Worm (Caenorhabditis elegans) whole organism, mixed stage, embryonic: Measurements from ENCODE around the gene K08H10.6.

ENCODE experiments used
- M03D4.4 ChIP-seq: sonication (generic microtip); optimal IDR thresholded peaks from 2 replicates; lab custom pipeline; 2017; ENCODE audit warnings: mild to moderate bottlenecking, missing genetic modification characterization, missing compliant biosample characterization
- bed-3 ChIP-seq: fragments of 200-800 bp; sonication (Bioruptor generic); optimal IDR thresholded peaks from 3 replicates; lab custom pipeline; 2018; ENCODE audit warnings: mild to moderate bottlenecking, missing genetic modification characterization, moderate library complexity, missing compliant biosample characterization
- blmp-1 ChIP-seq: fragments of 150-350 bp; optimal IDR thresholded peaks from 2 replicates; lab custom pipeline; 2014; ENCODE audit warnings: missing biosample characterization, missing genetic modification characterization
- ceh-39 ChIP-seq: fragments of 150-350 bp; optimal IDR thresholded peaks from 2 replicates; lab custom pipeline; 2014; ENCODE audit warnings: missing biosample characterization, missing genetic modification characterization
- ceh-43 ChIP-seq: fragments of 200-800 bp; sonication (Bioruptor generic); optimal IDR thresholded peaks from 2 replicates; lab custom pipeline; 2018; ENCODE audit warnings: mild to moderate bottlenecking, missing genetic modification characterization, moderate library complexity, missing compliant biosample characterization
- ceh-83 ChIP-seq: fragments of 200-800 bp; sonication (Bioruptor generic); optimal IDR thresholded peaks from 2 replicates; lab custom pipeline; 2018; ENCODE audit warnings: mild to moderate bottlenecking, missing genetic modification characterization, missing compliant biosample characterization
- ces-1 ChIP-seq: fragments of 150-350 bp; optimal IDR thresholded peaks from 2 replicates; lab custom pipeline; 2014; ENCODE audit warnings: missing biosample characterization, missing genetic modification reagents, missing genetic modification characterization
- cnd-1 ChIP-seq: fragments of 200-800 bp; sonication (Bioruptor generic); optimal IDR thresholded peaks from 2 replicates; lab custom pipeline; 2018; ENCODE audit warnings: mild to moderate bottlenecking, missing genetic modification characterization, missing compliant biosample characterization
- elt-1 ChIP-seq: sonication (generic microtip); optimal IDR thresholded peaks from 2 replicates; lab custom pipeline; 2017; ENCODE audit warnings: missing genetic modification characterization, mild to moderate bottlenecking, missing compliant biosample characterization, antibody characterized with exemption, moderate library complexity, borderline replicate concordance; ENCODE audit not compliant: insufficient read depth
- elt-3 ChIP-seq: fragments of 150-350 bp; optimal IDR thresholded peaks from 2 replicates; lab custom pipeline; 2014; ENCODE audit warnings: missing biosample characterization, missing genetic modification characterization
- flh-1 ChIP-seq: fragments of 200-800 bp; sonication (Bioruptor generic); optimal IDR thresholded peaks from 2 replicates; lab custom pipeline; 2018; ENCODE audit warnings: mild to moderate bottlenecking, missing genetic modification characterization, moderate library complexity, missing compliant biosample characterization
- ham-2 ChIP-seq: fragments of 200-800 bp; sonication (Bioruptor generic); optimal IDR thresholded peaks from 2 replicates; lab custom pipeline; 2018; ENCODE audit warnings: mild to moderate bottlenecking, missing genetic modification characterization, missing compliant biosample characterization
- lin-13 ChIP-seq: fragments of 150-350 bp; optimal IDR thresholded peaks from 2 replicates; lab custom pipeline; 2014; ENCODE audit warnings: missing biosample characterization, missing genetic modification characterization
- lin-32 ChIP-seq: fragments of 200-800 bp; sonication (Bioruptor generic); optimal IDR thresholded peaks from 2 replicates; lab custom pipeline; 2018; ENCODE audit warnings: mild to moderate bottlenecking, missing genetic modification characterization, missing compliant biosample characterization
- lsy-2 ChIP-seq: fragments of 150-350 bp; optimal IDR thresholded peaks from 2 replicates; lab custom pipeline; 2014; ENCODE audit warnings: missing biosample characterization, missing genetic modification characterization
- mep-1 ChIP-seq: fragments of 150-350 bp; optimal IDR thresholded peaks from 2 replicates; lab custom pipeline; 2017; ENCODE audit warnings: missing biosample characterization, missing genetic modification reagents, missing genetic modification characterization, inconsistent platforms
- mls-2 ChIP-seq: sonication (generic microtip); optimal IDR thresholded peaks from 2 replicates; lab custom pipeline; 2016; ENCODE audit warnings: mild to moderate bottlenecking, missing genetic modification characterization, moderate library complexity, missing compliant biosample characterization
- nhr-12 ChIP-seq: fragments of 150-350 bp; optimal IDR thresholded peaks from 2 replicates; lab custom pipeline; 2014; ENCODE audit warnings: missing biosample characterization, missing genetic modification characterization
- nhr-2 ChIP-seq: fragments of 150-350 bp; optimal IDR thresholded peaks from 2 replicates; lab custom pipeline; 2014; ENCODE audit warnings: missing biosample characterization, missing genetic modification characterization
- nhr-237 ChIP-seq: fragments of 150-350 bp; optimal IDR thresholded peaks from 2 replicates; lab custom pipeline; 2014; ENCODE audit warnings: missing biosample characterization, missing genetic modification characterization
- nhr-28 ChIP-seq: fragments of 150-350 bp; optimal IDR thresholded peaks from 2 replicates; lab custom pipeline; 2014; ENCODE audit warnings: missing biosample characterization, missing genetic modification characterization
- pha-4 ChIP-seq: fragments of 150-350 bp; optimal IDR thresholded peaks from 2 replicates; lab custom pipeline; 2018; ENCODE audit warnings: missing biosample characterization, missing genetic modification reagents, missing genetic modification characterization
- sem-2 ChIP-seq: fragments of 200-800 bp; sonication (Bioruptor generic); optimal IDR thresholded peaks from 2 replicates; lab custom pipeline; 2018; ENCODE audit warnings: mild to moderate bottlenecking, missing genetic modification characterization, missing compliant biosample characterization
- sptf-1 ChIP-seq: sonication (generic microtip); optimal IDR thresholded peaks from 2 replicates; lab custom pipeline; 2017; ENCODE audit warnings: mild to moderate bottlenecking, missing genetic modification characterization, moderate library complexity, missing compliant biosample characterization
- unc-120 ChIP-seq: sonication (generic microtip); optimal IDR thresholded peaks from 2 replicates; lab custom pipeline; 2017; ENCODE audit warnings: missing genetic modification characterization, missing compliant biosample characterization; ENCODE audit not compliant: poor library complexity, severe bottlenecking
- unc-39 ChIP-seq: fragments of 150-350 bp; optimal IDR thresholded peaks from 2 replicates; lab custom pipeline; 2014; ENCODE audit warnings: missing biosample characterization, missing genetic modification characterization
- ztf-11 ChIP-seq: fragments of 150-350 bp; optimal IDR thresholded peaks from 2 replicates; lab custom pipeline; 2014; ENCODE audit warnings: missing biosample characterization, missing genetic modification characterization

K08H10.6 gene

DNA sequence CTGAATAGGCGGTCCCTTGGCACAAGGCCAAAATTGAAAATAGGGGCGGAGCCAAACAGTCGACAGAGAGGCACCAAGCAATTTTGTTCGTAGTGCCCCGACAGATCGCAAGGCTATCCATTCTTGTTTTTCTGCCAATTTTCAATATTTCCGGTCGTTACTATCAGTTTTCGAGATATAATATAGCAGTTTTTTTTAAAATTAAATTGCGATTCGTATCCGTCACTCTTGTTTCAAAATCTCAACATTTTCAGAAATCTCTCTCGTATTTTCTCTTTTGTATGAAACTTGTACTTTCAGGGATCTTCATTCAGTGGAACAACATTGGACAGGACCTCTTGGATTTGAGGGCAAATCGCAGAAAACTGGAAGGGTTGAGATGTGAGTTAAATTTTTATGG, 41.3 kb upstream of the K08H10.6 start, which contains the start of gene F57A8.1:
F57A8.1 (plus strand) TSS at position 301 of the 400 bp plus-strand sequence.
- TF ChIP-seq mls-2 (tag; lab: Kevin White, UChicago) (no peak), lin-13 (tag; lab: Kevin White, UChicago) (no peak), ztf-11 (tag; lab: Kevin White, UChicago) (no peak), ham-2 (GFP tag; lab: Kevin White, UChicago) (no peak), sem-2 (GFP tag; lab: Kevin White, UChicago) (no peak), nhr-12 (tag; lab: Kevin White, UChicago) (no peak), sptf-1 (no peak), bed-3 (GFP tag; lab: Kevin White, UChicago) (no peak), elt-3 (tag; lab: Kevin White, UChicago) (no peak), elt-1 (no peak), lin-32 (GFP tag; lab: Kevin White, UChicago) (no peak), mep-1 (tag; lab: Kevin White, UChicago) (no peak), M03D4.4 (no peak), lsy-2 (tag; lab: Kevin White, UChicago) (no peak)

- TF ChIP-seq ceh-43 (GFP tag; lab: Kevin White, UChicago) (no peak), unc-120 (tag; lab: Kevin White, UChicago) (peak; percentile 56), ham-2 (GFP tag; lab: Kevin White, UChicago) (peak; percentile 7), ceh-83 (GFP tag; lab: Kevin White, UChicago) (peak; percentile 5), bed-3 (GFP tag; lab: Kevin White, UChicago) (no peak), ces-1 (peak; percentile 22), lin-32 (GFP tag; lab: Kevin White, UChicago) (peak; percentile 71), cnd-1 (tag; lab: Kevin White, UChicago) (peak; percentile 82)
Measured at ce11 chrV:10036275-10036674, 40.6 kb upstream of the K08H10.6 start, which contains the start of gene T06E8.2. T06E8.2 (minus strand) TSS chrV:10036413.

ce11 chrV:10035586-10035985, 39.9 kb upstream of the K08H10.6 start:
- no peak for TF ChIP-seq unc-120 (tag; lab: Kevin White, UChicago)
- TF ChIP-seq ham-2 (GFP tag; lab: Kevin White, UChicago), result no peak
- peak; percentile 79 for TF ChIP-seq ces-1
- peak; percentile 94 for TF ChIP-seq blmp-1
- TF ChIP-seq sptf-1, result no peak
- TF ChIP-seq ceh-43 (GFP tag; lab: Kevin White, UChicago), result peak; percentile 30
- no peak for TF ChIP-seq unc-39 (tag; lab: Kevin White, UChicago)
- no peak for TF ChIP-seq nhr-12 (tag; lab: Kevin White, UChicago)
- TF ChIP-seq nhr-2 (tag; lab: Kevin White, UChicago), result no peak

DNA sequence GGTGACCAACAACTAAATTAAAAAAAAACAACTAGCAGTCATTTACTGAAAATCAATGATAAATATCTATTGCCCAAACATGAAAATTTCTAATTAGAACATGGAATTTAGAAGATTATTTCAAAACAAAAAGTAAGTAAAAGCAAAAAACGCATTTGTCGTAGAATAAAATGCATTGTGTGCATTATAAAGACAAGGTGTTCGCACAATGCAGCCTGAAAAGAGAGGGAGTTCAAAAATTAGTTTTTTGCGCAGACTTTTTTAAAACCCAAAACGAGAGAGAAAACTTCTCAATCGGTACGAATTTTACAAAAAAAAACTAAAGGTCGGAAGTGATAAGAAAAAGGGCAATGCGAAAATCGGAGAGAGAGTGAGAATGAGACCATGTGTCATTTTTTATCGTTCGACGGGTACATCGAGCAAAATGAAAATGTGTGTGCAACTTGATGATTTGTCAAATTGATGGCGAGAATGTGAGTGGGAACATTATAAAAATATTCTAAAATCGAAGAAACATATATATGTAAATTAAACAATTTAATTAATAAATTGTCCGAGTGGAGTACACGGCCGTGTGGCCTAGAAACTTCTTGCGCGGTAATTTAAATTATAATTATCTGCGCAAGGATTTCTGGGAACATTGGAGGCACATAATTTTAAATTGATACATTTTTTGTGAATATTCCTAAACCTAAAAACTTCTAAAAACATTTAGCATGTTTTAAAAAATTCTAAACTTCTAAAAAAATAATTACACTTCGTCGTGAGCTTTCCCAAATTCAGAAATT, 35.9 kb upstream of the K08H10.6 start:
- TF ChIP-seq nhr-237 (tag; lab: Kevin White, UChicago), result peak; percentile 32
- no peak for TF ChIP-seq lin-13 (tag; lab: Kevin White, UChicago)
- peak; percentile 3 for TF ChIP-seq lsy-2 (tag; lab: Kevin White, UChicago)
- TF ChIP-seq ces-1, result peak; percentile 23
- peak; percentile 4 for TF ChIP-seq ceh-43 (GFP tag; lab: Kevin White, UChicago)
- no peak for TF ChIP-seq nhr-28 (tag; lab: Kevin White, UChicago)
- no peak for TF ChIP-seq pha-4 (tag; lab: Kevin White, UChicago)

ce11 chrV:10030992-10031383, 35.3 kb upstream of the K08H10.6 start, which contains the start of gene acl-2:
acl-2 (minus strand) TSS chrV:10031092.
- TF ChIP-seq lsy-2 (tag; lab: Kevin White, UChicago) (no peak), sem-2 (GFP tag; lab: Kevin White, UChicago) (no peak)
- TF ChIP-seq, all 35 proteins: peak for 0

- no peak for TF ChIP-seq flh-1 (GFP tag; lab: Kevin White, UChicago)
- TF ChIP-seq ceh-39 (tag; lab: Kevin White, UChicago), result no peak
- no peak for TF ChIP-seq sptf-1
- no peak for TF ChIP-seq elt-1
- TF ChIP-seq ztf-11 (tag; lab: Kevin White, UChicago), result no peak
- no peak for TF ChIP-seq ces-1
- TF ChIP-seq mep-1 (tag; lab: Kevin White, UChicago), result no peak
- no peak for TF ChIP-seq elt-3 (tag; lab: Kevin White, UChicago)
- TF ChIP-seq blmp-1, result no peak
- TF ChIP-seq lsy-2 (tag; lab: Kevin White, UChicago), result no peak
Measured at ce11 chrV:10023062-10023536, 27.4 kb upstream of the K08H10.6 start.
